Worm (Caenorhabditis elegans) whole organism, mixed stage, embryonic: ENCODE data around the gene znf-207.
"Not testable (repeated sequence)": the region's sequence is repeated elsewhere in the genome, so short reads cannot be mapped to it uniquely, and the experiment has no call there.

ENCODE experiments used
- M03D4.4 ChIP-seq: sonication (generic microtip); optimal IDR thresholded peaks from 2 replicates; lab custom pipeline; 2017; ENCODE audit warnings: mild to moderate bottlenecking, missing genetic modification characterization, missing compliant biosample characterization
- bed-3 ChIP-seq: fragments of 200-800 bp; sonication (Bioruptor generic); optimal IDR thresholded peaks from 3 replicates; lab custom pipeline; 2018; ENCODE audit warnings: mild to moderate bottlenecking, missing genetic modification characterization, moderate library complexity, missing compliant biosample characterization
- blmp-1 ChIP-seq: fragments of 150-350 bp; optimal IDR thresholded peaks from 2 replicates; lab custom pipeline; 2014; ENCODE audit warnings: missing biosample characterization, missing genetic modification characterization
- ceh-39 ChIP-seq: fragments of 150-350 bp; optimal IDR thresholded peaks from 2 replicates; lab custom pipeline; 2014; ENCODE audit warnings: missing biosample characterization, missing genetic modification characterization
- ceh-43 ChIP-seq: fragments of 200-800 bp; sonication (Bioruptor generic); optimal IDR thresholded peaks from 2 replicates; lab custom pipeline; 2018; ENCODE audit warnings: mild to moderate bottlenecking, missing genetic modification characterization, moderate library complexity, missing compliant biosample characterization
- ceh-83 ChIP-seq: fragments of 200-800 bp; sonication (Bioruptor generic); optimal IDR thresholded peaks from 2 replicates; lab custom pipeline; 2018; ENCODE audit warnings: mild to moderate bottlenecking, missing genetic modification characterization, missing compliant biosample characterization
- ces-1 ChIP-seq: fragments of 150-350 bp; optimal IDR thresholded peaks from 2 replicates; lab custom pipeline; 2014; ENCODE audit warnings: missing biosample characterization, missing genetic modification reagents, missing genetic modification characterization
- cnd-1 ChIP-seq: fragments of 200-800 bp; sonication (Bioruptor generic); optimal IDR thresholded peaks from 2 replicates; lab custom pipeline; 2018; ENCODE audit warnings: mild to moderate bottlenecking, missing genetic modification characterization, missing compliant biosample characterization
- drap-1 ChIP-seq: fragments of 200-800 bp; sonication (Bioruptor generic); optimal IDR thresholded peaks from 3 replicates; lab custom pipeline; 2018; ENCODE audit warnings: mild to moderate bottlenecking, missing genetic modification characterization, missing compliant biosample characterization
- elt-1 ChIP-seq: sonication (generic microtip); optimal IDR thresholded peaks from 2 replicates; lab custom pipeline; 2017; ENCODE audit warnings: missing genetic modification characterization, mild to moderate bottlenecking, missing compliant biosample characterization, antibody characterized with exemption, moderate library complexity, borderline replicate concordance; ENCODE audit not compliant: insufficient read depth
- elt-3 ChIP-seq: fragments of 150-350 bp; optimal IDR thresholded peaks from 2 replicates; lab custom pipeline; 2014; ENCODE audit warnings: missing biosample characterization, missing genetic modification characterization
- flh-1 ChIP-seq: fragments of 200-800 bp; sonication (Bioruptor generic); optimal IDR thresholded peaks from 2 replicates; lab custom pipeline; 2018; ENCODE audit warnings: mild to moderate bottlenecking, missing genetic modification characterization, moderate library complexity, missing compliant biosample characterization
- hlh-1 ChIP-seq: fragments of 150-350 bp; optimal IDR thresholded peaks from 2 replicates; lab custom pipeline; 2014; ENCODE audit warnings: missing biosample characterization, missing genetic modification reagents, missing genetic modification characterization
- lin-13 ChIP-seq: fragments of 150-350 bp; optimal IDR thresholded peaks from 2 replicates; lab custom pipeline; 2014; ENCODE audit warnings: missing biosample characterization, missing genetic modification characterization
- lin-32 ChIP-seq: fragments of 200-800 bp; sonication (Bioruptor generic); optimal IDR thresholded peaks from 2 replicates; lab custom pipeline; 2018; ENCODE audit warnings: mild to moderate bottlenecking, missing genetic modification characterization, missing compliant biosample characterization
- lsy-2 ChIP-seq: fragments of 150-350 bp; optimal IDR thresholded peaks from 2 replicates; lab custom pipeline; 2014; ENCODE audit warnings: missing biosample characterization, missing genetic modification characterization
- mab-5 ChIP-seq: fragments of 150-350 bp; optimal IDR thresholded peaks from 2 replicates; lab custom pipeline; 2014; ENCODE audit warnings: missing biosample characterization, missing genetic modification characterization
- mep-1 ChIP-seq: fragments of 150-350 bp; optimal IDR thresholded peaks from 2 replicates; lab custom pipeline; 2017; ENCODE audit warnings: missing biosample characterization, missing genetic modification reagents, missing genetic modification characterization, inconsistent platforms
- mls-2 ChIP-seq: sonication (generic microtip); optimal IDR thresholded peaks from 2 replicates; lab custom pipeline; 2016; ENCODE audit warnings: mild to moderate bottlenecking, missing genetic modification characterization, moderate library complexity, missing compliant biosample characterization
- nhr-12 ChIP-seq: fragments of 150-350 bp; optimal IDR thresholded peaks from 2 replicates; lab custom pipeline; 2014; ENCODE audit warnings: missing biosample characterization, missing genetic modification characterization
- nhr-237 ChIP-seq: fragments of 150-350 bp; optimal IDR thresholded peaks from 2 replicates; lab custom pipeline; 2014; ENCODE audit warnings: missing biosample characterization, missing genetic modification characterization
- nhr-28 ChIP-seq: fragments of 150-350 bp; optimal IDR thresholded peaks from 2 replicates; lab custom pipeline; 2014; ENCODE audit warnings: missing biosample characterization, missing genetic modification characterization
- nhr-76 ChIP-seq: sonication (generic microtip); optimal IDR thresholded peaks from 2 replicates; lab custom pipeline; 2017; ENCODE audit warnings: missing biosample characterization, missing genetic modification characterization
- pha-4 ChIP-seq: fragments of 150-350 bp; optimal IDR thresholded peaks from 2 replicates; lab custom pipeline; 2018; ENCODE audit warnings: missing biosample characterization, missing genetic modification reagents, missing genetic modification characterization
- snpc-4 ChIP-seq: fragments of 150-350 bp; optimal IDR thresholded peaks from 2 replicates; lab custom pipeline; 2014; ENCODE audit warnings: missing biosample characterization, missing genetic modification characterization
- sptf-1 ChIP-seq: sonication (generic microtip); optimal IDR thresholded peaks from 2 replicates; lab custom pipeline; 2017; ENCODE audit warnings: mild to moderate bottlenecking, missing genetic modification characterization, moderate library complexity, missing compliant biosample characterization
- tbx-8 ChIP-seq: fragments of 200-800 bp; sonication (Bioruptor generic); optimal IDR thresholded peaks from 2 replicates; lab custom pipeline; 2018; ENCODE audit warnings: mild to moderate bottlenecking, missing genetic modification characterization, moderate library complexity, missing compliant biosample characterization
- unc-120 ChIP-seq: sonication (generic microtip); optimal IDR thresholded peaks from 2 replicates; lab custom pipeline; 2017; ENCODE audit warnings: missing genetic modification characterization, missing compliant biosample characterization; ENCODE audit not compliant: poor library complexity, severe bottlenecking
- unc-39 ChIP-seq: fragments of 150-350 bp; optimal IDR thresholded peaks from 2 replicates; lab custom pipeline; 2014; ENCODE audit warnings: missing biosample characterization, missing genetic modification characterization
- unc-62 ChIP-seq: fragments of 150-350 bp; optimal IDR thresholded peaks from 2 replicates; lab custom pipeline; 2014; ENCODE audit warnings: missing biosample characterization, missing genetic modification reagents, missing genetic modification characterization
- zip-8 ChIP-seq: fragments of 150-350 bp; optimal IDR thresholded peaks from 2 replicates; lab custom pipeline; 2014; ENCODE audit warnings: missing biosample characterization, missing genetic modification characterization
- ztf-11 ChIP-seq: fragments of 150-350 bp; optimal IDR thresholded peaks from 2 replicates; lab custom pipeline; 2014; ENCODE audit warnings: missing biosample characterization, missing genetic modification characterization

znf-207 gene

ce11 chrIV:11310624-11311023, at the start of gene znf-207:
Gene znf-207 (plus strand): TSS chrIV:11310972.
- TF ChIP-seq elt-3 (tag; lab: Kevin White, UChicago) (no peak), ces-1 (peak; percentile 95), flh-1 (GFP tag; lab: Kevin White, UChicago) (peak; percentile 5), bed-3 (GFP tag; lab: Kevin White, UChicago) (no peak), ceh-43 (GFP tag; lab: Kevin White, UChicago) (peak; percentile 29), unc-120 (tag; lab: Kevin White, UChicago) (peak; percentile 45), drap-1 (peak; percentile 44), ztf-11 (tag; lab: Kevin White, UChicago) (peak; percentile 47), sptf-1 (tag; lab: Kevin White, UChicago) (peak; percentile 76), ceh-39 (no peak), lsy-2 (peak; percentile 26), elt-1 (tag; lab: Kevin White, UChicago) (peak; percentile 20), nhr-237 (peak; percentile 16), lin-32 (peak; percentile 9), lin-13 (tag; lab: Kevin White, UChicago) (peak; percentile 28), pha-4 (tag; lab: Kevin White, UChicago) (peak; percentile 25), mep-1 (tag; lab: Kevin White, UChicago) (peak; percentile 47), unc-62 (GFP tag; lab: Kevin White, UChicago) (no peak), mls-2 (tag; lab: Kevin White, UChicago) (peak; percentile 48), M03D4.4 (tag; lab: Kevin White, UChicago) (peak; percentile 49), cnd-1 (tag; lab: Kevin White, UChicago) (peak; percentile 45)
- TF ChIP-seq, all 35 proteins: peak for 17

ce11 chrIV:11261535-11261934, 49.2 kb upstream of the znf-207 start, which contains the start of gene F54D1.1:
Gene F54D1.1 (plus strand): TSS chrIV:11261835.
- TF ChIP-seq unc-39: no peak
- no peak for TF ChIP-seq tbx-8 (GFP tag; lab: Kevin White, UChicago)
- TF ChIP-seq pha-4 (tag; lab: Kevin White, UChicago): no peak
- TF ChIP-seq flh-1 (GFP tag; lab: Kevin White, UChicago): no peak
- no peak for TF ChIP-seq bed-3 (GFP tag; lab: Kevin White, UChicago)
- TF ChIP-seq elt-3 (tag; lab: Kevin White, UChicago): no peak
- TF ChIP-seq hlh-1 (tag; lab: Kevin White, UChicago): no peak
- no peak for TF ChIP-seq ztf-11 (tag; lab: Kevin White, UChicago)
- no peak for TF ChIP-seq nhr-76
- TF ChIP-seq ceh-43 (GFP tag; lab: Kevin White, UChicago): no peak
- no peak for TF ChIP-seq lsy-2
- no peak for TF ChIP-seq unc-120 (tag; lab: Kevin White, UChicago)
- TF ChIP-seq mab-5 (tag; lab: Kevin White, UChicago): no peak
- TF ChIP-seq lin-13 (tag; lab: Kevin White, UChicago): no peak

- not testable (repeated sequence) for TF ChIP-seq flh-1 (GFP tag; lab: Kevin White, UChicago); lin-13 (tag; lab: Kevin White, UChicago); mab-5 (tag; lab: Kevin White, UChicago)
These were observed 47.7 kb upstream of the znf-207 start, which contains the start of gene col-126 for ce11 chrIV:11263101-11263500. Gene col-126 (plus strand): TSS chrIV:11263401.

- TF ChIP-seq nhr-12 (tag; lab: Kevin White, UChicago): no peak
- no peak for TF ChIP-seq unc-62 (GFP tag; lab: Kevin White, UChicago)
- TF ChIP-seq ceh-39: no peak
- TF ChIP-seq lsy-2: no peak
- TF ChIP-seq cnd-1 (tag; lab: Kevin White, UChicago): no peak
- TF ChIP-seq nhr-28 (tag; lab: Kevin White, UChicago): no peak
- no peak for TF ChIP-seq mep-1 (tag; lab: Kevin White, UChicago)
- TF ChIP-seq ceh-83: no peak
- TF ChIP-seq mab-5 (tag; lab: Kevin White, UChicago): no peak
- TF ChIP-seq lin-13 (tag; lab: Kevin White, UChicago): no peak
- no peak for TF ChIP-seq snpc-4 (tag; lab: Kevin White, UChicago)
- no peak for TF ChIP-seq elt-1 (tag; lab: Kevin White, UChicago)
- no peak for TF ChIP-seq lin-32
- no peak for TF ChIP-seq ztf-11 (tag; lab: Kevin White, UChicago)
- TF ChIP-seq nhr-237: no peak
- no peak for TF ChIP-seq ceh-43 (GFP tag; lab: Kevin White, UChicago)
- no peak for TF ChIP-seq zip-8 (tag; lab: Kevin White, UChicago)
- TF ChIP-seq flh-1 (GFP tag; lab: Kevin White, UChicago): no peak
- no peak for TF ChIP-seq blmp-1
These were observed 44.7 kb upstream of the znf-207 start, which contains the start of gene col-127 for ce11 chrIV:11266090-11266489. Gene col-127 (minus strand): TSS chrIV:11266190.
